Worm (Caenorhabditis elegans): ENCODE results near the gene F54D5.9.

- TF ChIP-seq zag-1 (tag; optimal IDR thresholded peaks at IDR 0.05), result no peak
- no peak for TF ChIP-seq fkh-10 (GFP tag; optimal IDR thresholded peaks at IDR 0.05)
These were observed 2.2 kb downstream of the F54D5.9 start, which contains the start of gene gtf-2E2 for ce11 chrII:11542385-11542784.

All from whole organism, L4 larva.